Worm (Caenorhabditis elegans): ENCODE results near the gene pals-40.

ce11 chrIII:1345694-1346093 lies 32.1 kb downstream of the pals-40 start, which contains the start of gene Y82E9BL.6:
- TF ChIP-seq pag-3 (tag; optimal IDR thresholded peaks at IDR 0.05; ENCODE audit: borderline replicate concordance, insufficient read depth) (no peak), tlp-1 (tag; optimal IDR thresholded peaks at IDR 0.05) (no peak)

All from whole organism, L1 larva.